Worm (Caenorhabditis elegans) whole organism, L3 larva: ENCODE measurements around the gene Y47D7A.7.

Experiments used
- R02D3.7 ChIP-seq: fragments of 150-350 bp; optimal IDR thresholded peaks from 2 replicates; lab custom pipeline; 2014; ENCODE audit warnings: missing biosample characterization, missing genetic modification characterization
- ZK546.5 ChIP-seq: sonication (generic microtip); optimal IDR thresholded peaks from 2 replicates; lab custom pipeline; 2017; ENCODE audit warnings: missing biosample characterization, missing genetic modification characterization
- aly-2 ChIP-seq: fragments of 150-350 bp; optimal IDR thresholded peaks from 2 replicates; lab custom pipeline; 2014; ENCODE audit warnings: missing biosample characterization, missing genetic modification characterization
- ama-1 ChIP-seq: fragments of 150-350 bp; optimal IDR thresholded peaks from 2 replicates; lab custom pipeline; 2018
- ceh-28 ChIP-seq: fragments of 150-350 bp; optimal IDR thresholded peaks from 2 replicates; lab custom pipeline; 2014; ENCODE audit warnings: missing biosample characterization, missing genetic modification reagents, missing genetic modification characterization
- daf-12 ChIP-seq: fragments of 150-350 bp; optimal IDR thresholded peaks from 2 replicates; lab custom pipeline; 2014; ENCODE audit warnings: missing biosample characterization, missing genetic modification reagents, missing genetic modification characterization
- egl-27 ChIP-seq: sonication (generic microtip); optimal IDR thresholded peaks from 4 replicates; lab custom pipeline; 2017; ENCODE audit warnings: missing biosample characterization, missing genetic modification reagents, missing genetic modification characterization
- egl-5 ChIP-seq: fragments of 150-350 bp; optimal IDR thresholded peaks from 2 replicates; lab custom pipeline; 2017; ENCODE audit warnings: missing biosample characterization, missing genetic modification reagents, missing genetic modification characterization, inconsistent platforms
- elt-1 ChIP-seq: fragments of 150-350 bp; optimal IDR thresholded peaks from 2 replicates; lab custom pipeline; 2014; ENCODE audit warnings: missing biosample characterization, missing genetic modification characterization
- elt-2 ChIP-seq: sonication (generic microtip); optimal IDR thresholded peaks from 2 replicates; lab custom pipeline; 2016; ENCODE audit warnings: missing genetic modification reagents, mild to moderate bottlenecking, missing genetic modification characterization, missing compliant biosample characterization
- elt-3 ChIP-seq, 3 experiments: fragments of 150-350 bp in 1 of 3; sonication (generic microtip) in 2 of 3; optimal IDR thresholded peaks; 2 replicates in 2 of 3; 4 replicates in 1 of 3; lab custom pipeline; 2014 to 2017; ENCODE audit warnings: missing biosample characterization in 3 of 3, missing genetic modification characterization in 3 of 3
- eor-1 ChIP-seq, 2 experiments: fragments of 150-350 bp; optimal IDR thresholded peaks; 2 replicates each; lab custom pipeline; 2014 to 2018; ENCODE audit warnings: missing biosample characterization in 2 of 2, missing genetic modification characterization in 2 of 2
- fkh-10 ChIP-seq: sonication (generic microtip); optimal IDR thresholded peaks from 2 replicates; lab custom pipeline; 2017; ENCODE audit warnings: missing biosample characterization, missing genetic modification reagents, missing genetic modification characterization
- fkh-2 ChIP-seq: fragments of 150-350 bp; optimal IDR thresholded peaks from 2 replicates; lab custom pipeline; 2014; ENCODE audit warnings: missing biosample characterization, missing genetic modification reagents, missing genetic modification characterization
- fos-1 ChIP-seq: fragments of 150-350 bp; optimal IDR thresholded peaks from 2 replicates; lab custom pipeline; 2014; ENCODE audit warnings: missing biosample characterization, missing genetic modification characterization
- lin-15B ChIP-seq: fragments of 150-350 bp; optimal IDR thresholded peaks from 2 replicates; lab custom pipeline; 2014; ENCODE audit warnings: missing biosample characterization, missing genetic modification characterization
- lsy-12 ChIP-seq: sonication (generic microtip); optimal IDR thresholded peaks from 2 replicates; lab custom pipeline; 2016; ENCODE audit warnings: mild to moderate bottlenecking, missing genetic modification characterization, missing compliant biosample characterization
- mml-1 ChIP-seq: fragments of 150-350 bp; sonication (generic microtip); optimal IDR thresholded peaks from 3 replicates; lab custom pipeline; 2014; ENCODE audit warnings: missing biosample characterization, missing genetic modification characterization
- nhr-11 ChIP-seq: fragments of 150-350 bp; optimal IDR thresholded peaks from 2 replicates; lab custom pipeline; 2014; ENCODE audit warnings: missing biosample characterization, missing genetic modification characterization
- nhr-23 ChIP-seq: fragments of 150-350 bp; optimal IDR thresholded peaks from 2 replicates; lab custom pipeline; 2014; ENCODE audit warnings: missing biosample characterization, missing genetic modification reagents, missing genetic modification characterization
- nhr-237 ChIP-seq: fragments of 150-350 bp; optimal IDR thresholded peaks from 2 replicates; lab custom pipeline; 2014; ENCODE audit warnings: missing biosample characterization, missing genetic modification characterization
- nhr-25 ChIP-seq: sonication (generic microtip); optimal IDR thresholded peaks from 2 replicates; lab custom pipeline; 2017; ENCODE audit warnings: missing biosample characterization, missing genetic modification characterization
- nhr-28 ChIP-seq: fragments of 150-350 bp; optimal IDR thresholded peaks from 2 replicates; lab custom pipeline; 2014; ENCODE audit warnings: missing biosample characterization, missing genetic modification characterization
- nhr-43 ChIP-seq: sonication (generic microtip); optimal IDR thresholded peaks from 2 replicates; lab custom pipeline; 2016; ENCODE audit warnings: mild to moderate bottlenecking, missing genetic modification characterization, missing compliant biosample characterization; ENCODE audit not compliant: poor library complexity, severe bottlenecking
- nhr-67 ChIP-seq: fragments of 150-350 bp; optimal IDR thresholded peaks from 2 replicates; lab custom pipeline; 2014; ENCODE audit warnings: missing biosample characterization, missing genetic modification characterization
- nhr-76 ChIP-seq: fragments of 150-350 bp; sonication (generic microtip); optimal IDR thresholded peaks from 5 replicates; lab custom pipeline; 2014; ENCODE audit warnings: missing biosample characterization, missing genetic modification characterization
- nhr-77 ChIP-seq: fragments of 150-350 bp; optimal IDR thresholded peaks from 2 replicates; lab custom pipeline; 2014; ENCODE audit warnings: missing biosample characterization, missing genetic modification characterization
- pha-4 ChIP-seq: fragments of 150-350 bp; optimal IDR thresholded peaks from 2 replicates; lab custom pipeline; 2014; ENCODE audit warnings: missing biosample characterization, missing genetic modification reagents, missing genetic modification characterization
- pqm-1 ChIP-seq: fragments of 150-350 bp; optimal IDR thresholded peaks from 2 replicates; lab custom pipeline; 2017; ENCODE audit warnings: missing biosample characterization, missing genetic modification characterization, inconsistent platforms
- sea-2 ChIP-seq: fragments of 150-350 bp; sonication (generic microtip); optimal IDR thresholded peaks from 4 replicates; lab custom pipeline; 2014; ENCODE audit warnings: missing biosample characterization, missing genetic modification reagents, missing genetic modification characterization
- skn-1 ChIP-seq: fragments of 150-350 bp; optimal IDR thresholded peaks from 2 replicates; lab custom pipeline; 2014; ENCODE audit warnings: missing biosample characterization, missing genetic modification characterization
- tbx-2 ChIP-seq: sonication (generic microtip); optimal IDR thresholded peaks from 2 replicates; lab custom pipeline; 2016; ENCODE audit warnings: mild to moderate bottlenecking, missing genetic modification characterization, missing compliant biosample characterization
- unc-39 ChIP-seq: sonication (generic microtip); optimal IDR thresholded peaks from 4 replicates; lab custom pipeline; 2017; ENCODE audit warnings: missing biosample characterization, missing genetic modification characterization
- unc-62 ChIP-seq: fragments of 150-350 bp; sonication (generic microtip); optimal IDR thresholded peaks from 4 replicates; lab custom pipeline; 2014; ENCODE audit warnings: missing biosample characterization, missing genetic modification reagents, missing genetic modification characterization
- ztf-11 ChIP-seq: fragments of 150-350 bp; optimal IDR thresholded peaks from 2 replicates; lab custom pipeline; 2014; ENCODE audit warnings: missing biosample characterization, missing genetic modification characterization

Y47D7A.7 gene

DNA sequence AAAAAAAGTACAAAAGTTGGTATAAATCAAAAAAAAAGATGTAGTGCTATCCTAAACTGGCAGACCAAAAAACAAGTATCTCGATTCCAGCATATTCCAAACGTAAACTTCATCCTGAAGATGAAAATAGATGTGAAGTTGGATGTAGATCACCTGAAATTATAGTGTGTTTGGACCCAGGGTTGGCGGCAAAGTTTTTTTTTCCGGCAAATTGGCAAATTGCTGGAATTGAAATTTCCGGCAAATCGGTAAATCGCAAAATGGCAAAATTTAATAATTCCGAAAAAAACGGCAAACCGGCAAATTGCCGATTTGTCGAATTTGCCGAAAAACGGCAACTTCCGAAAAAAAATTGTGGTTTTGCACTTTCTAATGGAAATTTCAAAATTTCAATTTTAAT lies 35.2 kb downstream of the Y47D7A.7 start, which contains the start of gene F13A2.2:
F13A2.2 (minus strand) TSS at position 101 of the 400 bp plus-strand sequence.
- TF ChIP-seq elt-2 (tag; lab: Kevin White, UChicago): no peak
- no peak for TF ChIP-seq eor-1 (tag; optimal IDR thresholded peaks at IDR 0.05; lab: Kevin White, UChicago)
- no peak for TF ChIP-seq lin-15B
- TF ChIP-seq unc-39: no peak
- no peak for TF ChIP-seq fos-1 (tag; lab: Kevin White, UChicago)
- no peak for TF ChIP-seq nhr-28 (tag; lab: Kevin White, UChicago)
- TF ChIP-seq aly-2: no peak
- TF ChIP-seq fkh-10 (GFP tag; lab: Kevin White, UChicago): no peak
- TF ChIP-seq nhr-77 (tag; lab: Kevin White, UChicago): no peak
- TF ChIP-seq egl-5 (tag; lab: Kevin White, UChicago): no peak
- no peak for TF ChIP-seq unc-62
- TF ChIP-seq lsy-12 (tag; lab: Kevin White, UChicago): no peak
- TF ChIP-seq egl-27: no peak
- TF ChIP-seq R02D3.7 (tag; lab: Kevin White, UChicago): no peak

DNA sequence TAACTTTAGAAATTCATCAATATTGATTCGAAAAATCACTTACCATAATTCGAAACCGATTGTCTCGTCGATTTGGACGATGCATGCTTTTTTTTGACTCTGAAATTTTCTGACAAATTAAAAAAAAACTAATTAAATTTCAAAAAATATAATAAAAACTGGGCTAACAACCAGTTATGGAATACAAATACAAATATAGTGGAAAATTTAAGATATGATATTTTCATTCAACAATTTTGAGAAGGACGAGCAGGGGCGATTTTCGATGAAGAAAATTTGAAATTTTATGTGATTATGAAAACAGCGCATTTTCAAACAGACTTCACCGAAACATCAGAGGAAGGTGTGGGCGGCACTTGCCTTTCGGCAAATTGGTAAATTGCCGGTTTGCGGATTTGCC lies 37.4 kb downstream of the Y47D7A.7 start, which contains the start of gene F13A2.1:
F13A2.1 (minus strand) TSS at position 101 of the 400 bp plus-strand sequence.
- TF ChIP-seq unc-39: no peak
- TF ChIP-seq nhr-237: no peak
- no peak for TF ChIP-seq nhr-23 (tag; lab: Kevin White, UChicago)
- TF ChIP-seq tbx-2 (tag; lab: Kevin White, UChicago): no peak
- no peak for TF ChIP-seq elt-3 (tag; optimal IDR thresholded peaks at IDR 0.05; lab: Kevin White, UChicago)
- TF ChIP-seq lin-15B: no peak
- TF ChIP-seq nhr-25 (tag; lab: Kevin White, UChicago): no peak
- TF ChIP-seq nhr-76: no peak
- no peak for TF ChIP-seq fkh-2 (tag; lab: Kevin White, UChicago)
- TF ChIP-seq ztf-11 (tag; lab: Kevin White, UChicago): no peak
- no peak for TF ChIP-seq nhr-43 (tag; lab: Kevin White, UChicago)

DNA sequence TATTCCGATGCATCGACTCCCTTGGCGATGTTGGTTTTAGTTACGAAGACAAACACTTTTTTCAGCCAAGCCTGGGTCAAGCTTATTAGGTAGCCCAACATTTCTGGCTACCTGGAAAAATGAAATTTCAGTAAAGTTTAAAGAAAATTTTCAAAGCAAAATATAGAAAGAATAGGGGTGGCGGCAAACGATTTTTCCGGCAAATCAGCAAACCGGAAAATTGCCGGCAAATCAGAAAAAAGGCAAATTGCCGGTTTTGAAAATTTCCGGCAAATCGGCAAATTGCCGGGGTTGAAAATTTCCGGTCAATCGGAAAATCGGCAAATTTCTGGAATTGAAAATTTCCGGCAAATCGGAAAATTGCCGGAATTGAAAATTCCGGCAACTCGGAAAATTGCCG lies 42.0 kb downstream of the Y47D7A.7 start, which contains the start of gene F32D1.8:
F32D1.8 (minus strand) TSS at position 101 of the 400 bp plus-strand sequence.
- TF ChIP-seq nhr-77 (tag; lab: Kevin White, UChicago) (no peak), ceh-28 (no peak), lin-15B (no peak), fkh-10 (GFP tag; lab: Kevin White, UChicago) (no peak), R02D3.7 (tag; lab: Kevin White, UChicago) (no peak), skn-1 (no peak), nhr-23 (tag; lab: Kevin White, UChicago) (no peak), tbx-2 (tag; lab: Kevin White, UChicago) (no peak), pha-4 (no peak), nhr-43 (tag; lab: Kevin White, UChicago) (no peak), elt-1 (tag; lab: Kevin White, UChicago) (no peak), eor-1 (tag; optimal IDR thresholded peaks at IDR 0.05; lab: Kevin White, UChicago) (no peak), mml-1 (tag; lab: Kevin White, UChicago) (no peak), pqm-1 (tag; lab: Kevin White, UChicago) (no peak)
- TF ChIP-seq, all 47 proteins: peak for 0

DNA sequence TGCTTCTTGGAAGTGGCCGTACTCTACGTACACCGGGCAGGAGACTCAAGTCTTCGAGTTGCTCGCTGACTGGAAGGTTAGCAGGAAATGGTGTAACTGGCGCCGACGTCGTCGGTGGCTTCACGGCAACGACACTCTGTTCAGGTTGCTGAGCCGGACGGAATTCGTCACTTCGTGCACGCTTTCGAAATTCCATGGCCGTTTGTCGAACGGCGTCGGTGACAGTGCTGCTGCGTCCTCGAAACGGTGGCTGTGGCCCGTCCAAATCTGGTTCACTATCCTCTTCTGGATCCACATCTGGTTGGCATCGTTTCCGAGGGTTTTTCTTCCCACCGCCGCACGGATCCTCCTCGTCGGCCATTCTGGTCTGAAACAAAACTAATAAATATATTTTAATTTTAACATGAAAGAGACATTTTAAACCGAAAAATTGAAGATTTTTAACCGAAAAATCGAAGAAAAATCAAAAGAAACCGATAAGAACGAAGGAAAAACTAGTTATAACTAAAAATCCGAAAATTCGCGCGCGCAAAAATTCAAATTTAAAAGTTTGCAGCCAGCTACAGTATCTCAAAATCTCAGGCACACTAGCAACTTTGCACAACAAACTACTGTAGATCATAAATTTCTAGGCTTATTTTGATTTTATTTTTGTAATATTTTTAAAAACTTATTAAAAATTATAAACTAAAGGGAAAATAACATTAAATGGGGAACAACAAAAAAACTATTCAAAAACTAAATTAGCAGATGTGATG lies 43.7 kb downstream of the Y47D7A.7 start, which contains the start of gene F32D1.7:
F32D1.7 (minus strand) TSS at position 367 of the 758 bp plus-strand sequence.
- TF ChIP-seq nhr-43 (tag; lab: Kevin White, UChicago): no peak
- TF ChIP-seq pqm-1 (tag; lab: Kevin White, UChicago): no peak
- no peak for TF ChIP-seq ZK546.5 (tag; lab: Kevin White, UChicago)
- no peak for TF ChIP-seq fkh-10 (GFP tag; lab: Kevin White, UChicago)
- TF ChIP-seq elt-2 (tag; lab: Kevin White, UChicago): no peak
- no peak for TF ChIP-seq skn-1
- no peak for TF ChIP-seq nhr-11 (tag; lab: Kevin White, UChicago)
- no peak for TF ChIP-seq nhr-28 (tag; lab: Kevin White, UChicago)
- TF ChIP-seq daf-12: no peak
- no peak for TF ChIP-seq sea-2 (GFP tag; lab: Kevin White, UChicago)
- no peak for TF ChIP-seq nhr-23 (tag; lab: Kevin White, UChicago)
- no peak for TF ChIP-seq nhr-67 (tag; lab: Kevin White, UChicago)
- TF ChIP-seq elt-1 (tag; lab: Kevin White, UChicago): no peak
- TF ChIP-seq mml-1 (tag; lab: Kevin White, UChicago): no peak
- no peak for TF ChIP-seq ama-1
- TF ChIP-seq fkh-2 (tag; lab: Kevin White, UChicago): no peak
- TF ChIP-seq lin-15B: no peak
- TF ChIP-seq, all 47 proteins: peak for 0
